Worm (Caenorhabditis elegans) whole organism, mixed stage, embryonic: ENCODE results near the gene F25G6.8.

ENCODE experiments used
- blmp-1 ChIP-seq: fragments of 150-350 bp; optimal IDR thresholded peaks from 2 replicates; lab custom pipeline; 2014; ENCODE audit warnings: missing biosample characterization, missing genetic modification characterization
- ces-1 ChIP-seq: fragments of 150-350 bp; optimal IDR thresholded peaks from 2 replicates; lab custom pipeline; 2014; ENCODE audit warnings: missing biosample characterization, missing genetic modification reagents, missing genetic modification characterization
- elt-3 ChIP-seq: fragments of 150-350 bp; optimal IDR thresholded peaks from 2 replicates; lab custom pipeline; 2014; ENCODE audit warnings: missing biosample characterization, missing genetic modification characterization
- hlh-1 ChIP-seq: fragments of 150-350 bp; optimal IDR thresholded peaks from 2 replicates; lab custom pipeline; 2014; ENCODE audit warnings: missing biosample characterization, missing genetic modification reagents, missing genetic modification characterization
- lin-13 ChIP-seq: fragments of 150-350 bp; optimal IDR thresholded peaks from 2 replicates; lab custom pipeline; 2014; ENCODE audit warnings: missing biosample characterization, missing genetic modification characterization
- lsy-2 ChIP-seq: fragments of 150-350 bp; optimal IDR thresholded peaks from 2 replicates; lab custom pipeline; 2014; ENCODE audit warnings: missing biosample characterization, missing genetic modification characterization
- mep-1 ChIP-seq: fragments of 150-350 bp; optimal IDR thresholded peaks from 2 replicates; lab custom pipeline; 2017; ENCODE audit warnings: missing biosample characterization, missing genetic modification reagents, missing genetic modification characterization, inconsistent platforms
- nhr-237 ChIP-seq: fragments of 150-350 bp; optimal IDR thresholded peaks from 2 replicates; lab custom pipeline; 2014; ENCODE audit warnings: missing biosample characterization, missing genetic modification characterization
- nhr-76 ChIP-seq: sonication (generic microtip); optimal IDR thresholded peaks from 2 replicates; lab custom pipeline; 2017; ENCODE audit warnings: missing biosample characterization, missing genetic modification characterization
- sem-2 ChIP-seq: fragments of 200-800 bp; sonication (Bioruptor generic); optimal IDR thresholded peaks from 2 replicates; lab custom pipeline; 2018; ENCODE audit warnings: mild to moderate bottlenecking, missing genetic modification characterization, missing compliant biosample characterization
- unc-62 ChIP-seq: fragments of 150-350 bp; optimal IDR thresholded peaks from 2 replicates; lab custom pipeline; 2014; ENCODE audit warnings: missing biosample characterization, missing genetic modification reagents, missing genetic modification characterization

ce11 chrV:8537031-8537430 is 27.9 kb downstream of the F25G6.8 start, which contains the start of gene otpl-4:
- TF ChIP-seq nhr-76 (no peak), mep-1 (tag; lab: Kevin White, UChicago) (no peak), elt-3 (tag; lab: Kevin White, UChicago) (no peak), unc-62 (GFP tag; lab: Kevin White, UChicago) (no peak), lin-13 (no peak), blmp-1 (tag; lab: Kevin White, UChicago) (no peak), lsy-2 (tag; lab: Kevin White, UChicago) (no peak), hlh-1 (tag; lab: Kevin White, UChicago) (no peak), nhr-237 (tag; lab: Kevin White, UChicago) (no peak), ces-1 (GFP tag; lab: Kevin White, UChicago) (no peak), sem-2 (GFP tag; lab: Kevin White, UChicago) (no peak)
